Fruit fly (Drosophila melanogaster): Measurements from ENCODE around the gene Dcr-1.

Gene Dcr-1

dm6 chr3R:22781412-22781811, 40.5 kb upstream of the Dcr-1 start (continued):
- TF ChIP-seq CG10321 (GFP tag; IDR thresholded peaks at IDR 0.05) (no peak), NC2α (GFP tag; optimal IDR thresholded peaks at IDR 0.05) (no peak), Dll (GFP tag; IDR thresholded peaks at IDR 0.05; ENCODE audit: partially characterized antibody) (no peak), CHES-1-like (GFP tag; optimal IDR thresholded peaks at IDR 0.05) (peak; percentile 2), E2f2 (GFP tag; IDR thresholded peaks at IDR 0.05) (peak; percentile 33), dysf (GFP tag; IDR thresholded peaks at IDR 0.05) (0 out of 3 replicates have a peak, but pooled peaks have one; percentile 19), BtbVII (GFP tag; optimal IDR thresholded peaks at IDR 0.05) (no peak), vfl (GFP tag; optimal IDR thresholded peaks at IDR 0.05) (no peak), Fer3 (tag; optimal IDR thresholded peaks at IDR 0.05) (no peak), gcm (GFP tag; optimal IDR thresholded peaks at IDR 0.05) (peak; percentile 2), nom (GFP tag; optimal IDR thresholded peaks at IDR 0.05) (peak; percentile 49), Bgb (GFP tag; IDR thresholded peaks at IDR 0.05; ENCODE audit: partially characterized antibody) (no peak; the same call in 1 of the 2 replicates), CG18599 (GFP tag; optimal IDR thresholded peaks at IDR 0.05) (no peak), CG17359 (tag; optimal IDR thresholded peaks at IDR 0.05) (peak; percentile 2), bbx (GFP tag; IDR thresholded peaks at IDR 0.05; ENCODE audit: partially characterized antibody) (no peak), eve (GFP tag; optimal IDR thresholded peaks at IDR 0.05) (no peak), Dp (GFP tag; optimal IDR thresholded peaks at IDR 0.05) (no peak), bsh (GFP tag; optimal IDR thresholded peaks at IDR 0.05) (peak in 1 of 2 experiments; percentile 14), chn (GFP tag; optimal IDR thresholded peaks at IDR 0.05) (no peak), bigmax (GFP tag; optimal IDR thresholded peaks at IDR 0.05) (peak; percentile 43), aop (GFP tag; IDR thresholded peaks at IDR 0.05) (no peak), caup (GFP tag; optimal IDR thresholded peaks at IDR 0.05; ENCODE audit: severe bottlenecking) (peak; percentile 8), pros (GFP tag; optimal IDR thresholded peaks at IDR 0.05) (peak; percentile 2), ci (GFP tag; IDR thresholded peaks at IDR 0.05) (peak; percentile 83; the same call in 2 of the 3 replicates), sqz (GFP tag; optimal IDR thresholded peaks at IDR 0.05) (peak; percentile 18), ken (GFP tag; IDR thresholded peaks at IDR 0.05) (0 out of 3 replicates have a peak, but pooled peaks have one; percentile 46), CG17385 (GFP tag; optimal IDR thresholded peaks at IDR 0.05) (peak; percentile 29), Hsf (GFP tag; optimal IDR thresholded peaks at IDR 0.05) (no peak), cg (GFP tag; optimal IDR thresholded peaks at IDR 0.05) (peak; percentile 85), chm (GFP tag; IDR thresholded peaks at IDR 0.05) (peak; percentile 61; the same call in 1 of the 2 replicates), YL-1 (GFP tag; optimal IDR thresholded peaks at IDR 0.05) (no peak), Lhr (GFP tag; optimal IDR thresholded peaks at IDR 0.05) (no peak), corto (GFP tag; optimal IDR thresholded peaks at IDR 0.05) (peak; percentile 28), CG14860 (GFP tag; IDR thresholded peaks at IDR 0.05; ENCODE audit: partially characterized antibody) (no peak), CG12769 (tag; optimal IDR thresholded peaks at IDR 0.05) (peak; percentile 7), CG6765 (GFP tag; optimal IDR thresholded peaks at IDR 0.05) (peak; percentile 41), onecut (GFP tag; IDR thresholded peaks at IDR 0.05) (peak; percentile 53), CG34422 (GFP tag; IDR thresholded peaks at IDR 0.05) (peak; percentile 42; the same call in 1 of the 3 replicates), CG31388 (GFP tag; optimal IDR thresholded peaks at IDR 0.05) (no peak), Trl (optimal IDR thresholded peaks at IDR 0.05) (peak; percentile 52 to 71), Trl (GFP tag; optimal IDR thresholded peaks at IDR 0.05) (no peak), CG9437 (GFP tag; optimal IDR thresholded peaks at IDR 0.05) (no peak), CG11247 (GFP tag; IDR thresholded peaks at IDR 0.05) (0 out of 2 replicates have a peak, but pooled peaks have one; percentile 11), CG2116 (GFP tag; optimal IDR thresholded peaks at IDR 0.05) (no peak), eyg (GFP tag; optimal IDR thresholded peaks at IDR 0.05) (no peak), sob (GFP tag; IDR thresholded peaks at IDR 0.05) (peak; percentile 67; the same call in 1 of the 2 replicates), CG18619 (GFP tag; optimal IDR thresholded peaks at IDR 0.05) (no peak), scrt (GFP tag; optimal IDR thresholded peaks at IDR 0.05) (no peak), CG1647 (GFP tag; optimal IDR thresholded peaks at IDR 0.05) (no peak), CG10366 (GFP tag; IDR thresholded peaks at IDR 0.05) (peak; percentile 30; the same call in 1 of the 2 replicates)
